Worm (Caenorhabditis elegans) whole organism, young adult: Measurements from ENCODE around the gene rfth-1.

Experiments
- B0336.3 ChIP-seq: fragments of 200-800 bp; sonication (Bioruptor generic); IDR thresholded peaks from 2 replicates; pipeline ENCODE4 v1.3.6; 2022; ENCODE audit warnings: missing genetic modification characterization, missing compliant biosample characterization
- C06A6.2 ChIP-seq: fragments of 200-800 bp; sonication (Bioruptor generic); conservative IDR thresholded peaks from 2 replicates; pipeline ENCODE4 v1.3.6; 2022; ENCODE audit warnings: missing genetic modification characterization, missing compliant biosample characterization
- C17E4.6 ChIP-seq: fragments of 200-800 bp; sonication (Bioruptor generic); IDR thresholded peaks from 2 replicates; pipeline ENCODE4 v1.3.6; 2022; ENCODE audit warnings: missing genetic modification reagents, missing genetic modification characterization, missing compliant biosample characterization
- F37B4.10 ChIP-seq: fragments of 200-800 bp; sonication (Bioruptor generic); IDR thresholded peaks from 2 replicates; pipeline ENCODE4 v1.3.6; 2022; ENCODE audit warnings: missing genetic modification characterization, missing compliant biosample characterization
- F52B5.7 ChIP-seq: sonication (generic microtip); optimal IDR thresholded peaks from 2 replicates; lab custom pipeline; 2016; ENCODE audit warnings: mild to moderate bottlenecking, missing genetic modification characterization, missing compliant biosample characterization
- F55B11.4 ChIP-seq: sonication (generic microtip); optimal IDR thresholded peaks from 2 replicates; lab custom pipeline; 2016; ENCODE audit warnings: missing compliant biosample characterization, missing genetic modification characterization, borderline replicate concordance; ENCODE audit not compliant: insufficient read depth
- F57A8.1 ChIP-seq: fragments of 200-800 bp; sonication (Bioruptor generic); optimal IDR thresholded peaks from 2 replicates; lab custom pipeline; 2018; ENCODE audit warnings: mild to moderate bottlenecking, missing genetic modification characterization, moderate library complexity, missing compliant biosample characterization
- K11D2.4 ChIP-seq: fragments of 200-800 bp; sonication (Bioruptor generic); IDR thresholded peaks from 2 replicates; pipeline ENCODE4 v1.3.6; 2022; ENCODE audit warnings: missing genetic modification reagents, missing genetic modification characterization, missing compliant biosample characterization
- K12H6.12 ChIP-seq: fragments of 200-800 bp; sonication (Bioruptor generic); optimal IDR thresholded peaks from 2 replicates; lab custom pipeline; 2018; ENCODE audit warnings: mild to moderate bottlenecking, missing genetic modification characterization, missing compliant biosample characterization
- Y53G8AR.9 ChIP-seq: fragments of 200-800 bp; sonication (Bioruptor generic); conservative IDR thresholded peaks from 2 replicates; pipeline ENCODE4 v1.3.6; 2022; ENCODE audit warnings: missing genetic modification reagents, missing genetic modification characterization, missing compliant biosample characterization
- Y56A3A.18 ChIP-seq: fragments of 200-800 bp; sonication (Bioruptor generic); IDR thresholded peaks from 2 replicates; pipeline ENCODE4 v1.3.6; 2022; ENCODE audit warnings: missing genetic modification reagents, missing genetic modification characterization, missing compliant biosample characterization
- Y67H2A.10 ChIP-seq: fragments of 200-800 bp; sonication (Bioruptor generic); conservative IDR thresholded peaks from 2 replicates; pipeline ENCODE4 v1.3.6; 2022; ENCODE audit warnings: missing genetic modification reagents, missing genetic modification characterization, missing compliant biosample characterization
- Y79H2A.3 ChIP-seq: fragments of 200-800 bp; sonication (Bioruptor generic); conservative IDR thresholded peaks from 2 replicates; pipeline ENCODE4 v1.3.6; 2022; ENCODE audit warnings: missing genetic modification reagents, missing genetic modification characterization, missing compliant biosample characterization
- akir-1 ChIP-seq: fragments of 200-800 bp; sonication (Bioruptor generic); optimal IDR thresholded peaks from 2 replicates; lab custom pipeline; 2018; ENCODE audit warnings: mild to moderate bottlenecking, missing genetic modification characterization, moderate library complexity, missing compliant biosample characterization
- ama-1 ChIP-seq, 3 experiments: fragments of 150-350 bp in 1 of 3; sonication (generic microtip) in 2 of 3; optimal IDR thresholded peaks; 2 replicates each; lab custom pipeline; 2014 to 2018; ENCODE audit warnings: missing biosample characterization in 2 of 3, missing genetic modification characterization in 2 of 3, missing genetic modification reagents in 2 of 3
- atf-7 ChIP-seq: sonication (generic microtip); optimal IDR thresholded peaks from 2 replicates; lab custom pipeline; 2017; ENCODE audit warnings: mild to moderate bottlenecking, missing genetic modification characterization, missing compliant biosample characterization
- athp-1 ChIP-seq: sonication (generic microtip); optimal IDR thresholded peaks from 2 replicates; lab custom pipeline; 2017; ENCODE audit warnings: mild to moderate bottlenecking, missing genetic modification characterization, missing compliant biosample characterization
- attf-3 ChIP-seq: fragments of 200-800 bp; sonication (Bioruptor generic); conservative IDR thresholded peaks from 2 replicates; pipeline ENCODE4 v1.3.6; 2022; ENCODE audit warnings: missing genetic modification reagents, missing genetic modification characterization, missing compliant biosample characterization
- attf-6 ChIP-seq: fragments of 200-800 bp; sonication (Bioruptor generic); IDR thresholded peaks from 2 replicates; pipeline ENCODE4 v1.3.6; 2022; ENCODE audit warnings: missing genetic modification reagents, missing genetic modification characterization, missing compliant biosample characterization
- ccch-3 ChIP-seq: fragments of 200-800 bp; sonication (Bioruptor generic); optimal IDR thresholded peaks from 2 replicates; lab custom pipeline; 2018; ENCODE audit warnings: mild to moderate bottlenecking, missing genetic modification characterization, missing compliant biosample characterization
- ceh-100 ChIP-seq: fragments of 200-800 bp; sonication (Bioruptor generic); IDR thresholded peaks from 2 replicates; pipeline ENCODE4 v1.3.6; 2022; ENCODE audit warnings: missing genetic modification reagents, missing genetic modification characterization, missing compliant biosample characterization
- ceh-40 ChIP-seq: fragments of 200-800 bp; sonication (Bioruptor generic); IDR thresholded peaks from 2 replicates; pipeline ENCODE4 v1.3.6; 2022; ENCODE audit warnings: missing genetic modification characterization, missing compliant biosample characterization
- ceh-79 ChIP-seq: sonication (generic microtip); optimal IDR thresholded peaks from 2 replicates; lab custom pipeline; 2017; ENCODE audit warnings: mild to moderate bottlenecking, missing genetic modification characterization, missing compliant biosample characterization
- chd-7 ChIP-seq: sonication (generic microtip); optimal IDR thresholded peaks from 2 replicates; lab custom pipeline; 2016; ENCODE audit warnings: mild to moderate bottlenecking, missing genetic modification characterization, moderate library complexity, missing compliant biosample characterization
- die-1 ChIP-seq: sonication (generic microtip); optimal IDR thresholded peaks from 2 replicates; lab custom pipeline; 2016; ENCODE audit warnings: missing genotype, mild to moderate bottlenecking, missing genetic modification characterization, missing compliant biosample characterization
- egl-44 ChIP-seq: fragments of 200-800 bp; sonication (Bioruptor generic); IDR thresholded peaks from 2 replicates; pipeline ENCODE4 v1.3.6; 2022; ENCODE audit warnings: missing genetic modification reagents, missing genetic modification characterization, missing compliant biosample characterization
- egrh-3 ChIP-seq: fragments of 200-800 bp; sonication (Bioruptor generic); IDR thresholded peaks from 2 replicates; pipeline ENCODE4 v1.3.6; 2022; ENCODE audit warnings: missing genetic modification reagents, missing genetic modification characterization, missing compliant biosample characterization
- ets-4 ChIP-seq: fragments of 200-800 bp; sonication (Bioruptor generic); optimal IDR thresholded peaks from 2 replicates; lab custom pipeline; 2018; ENCODE audit warnings: mild to moderate bottlenecking, missing genetic modification characterization, missing compliant biosample characterization
- hmg-1.2 ChIP-seq: fragments of 200-800 bp; sonication (Bioruptor generic); IDR thresholded peaks from 2 replicates; pipeline ENCODE4 v1.3.6; 2022; ENCODE audit warnings: missing genetic modification reagents, missing genetic modification characterization, missing compliant biosample characterization
- hrde-1 ChIP-seq: sonication (generic microtip); optimal IDR thresholded peaks from 2 replicates; lab custom pipeline; 2016; ENCODE audit warnings: missing genetic modification characterization, mild to moderate bottlenecking, missing compliant biosample characterization, moderate library complexity, missing genotype, missing genetic modification reagents, borderline replicate concordance
- hsf-1 ChIP-seq: fragments of 200-800 bp; sonication (Bioruptor generic); IDR thresholded peaks from 2 replicates; pipeline ENCODE4 v1.3.6; 2022; ENCODE audit warnings: missing genetic modification reagents, missing genetic modification characterization, missing compliant biosample characterization
- lir-1 ChIP-seq: fragments of 200-800 bp; sonication (Bioruptor generic); conservative IDR thresholded peaks from 2 replicates; pipeline ENCODE4 v1.3.6; 2022; ENCODE audit warnings: missing genetic modification reagents, missing genetic modification characterization, missing compliant biosample characterization
- madf-6 ChIP-seq: fragments of 200-800 bp; sonication (Bioruptor generic); IDR thresholded peaks from 2 replicates; pipeline ENCODE4 v1.3.6; 2022; ENCODE audit warnings: missing genetic modification reagents, missing genetic modification characterization, missing compliant biosample characterization
- mcd-1 ChIP-seq: fragments of 200-800 bp; sonication (Bioruptor generic); IDR thresholded peaks from 2 replicates; pipeline ENCODE4 v1.3.6; 2022; ENCODE audit warnings: missing genetic modification reagents, missing genetic modification characterization, missing compliant biosample characterization
- mel-28 ChIP-seq: sonication (generic microtip); optimal IDR thresholded peaks from 2 replicates; lab custom pipeline; 2016; ENCODE audit warnings: borderline replicate concordance, mild to moderate bottlenecking, missing genetic modification characterization, missing compliant biosample characterization
- mxl-1 ChIP-seq: sonication (generic microtip); optimal IDR thresholded peaks from 2 replicates; lab custom pipeline; 2016; ENCODE audit warnings: missing genetic modification characterization, missing compliant biosample characterization
- nhr-179 ChIP-seq: sonication (generic microtip); optimal IDR thresholded peaks from 2 replicates; lab custom pipeline; 2016; ENCODE audit warnings: mild to moderate bottlenecking, missing genetic modification characterization, missing compliant biosample characterization
- nhr-27 ChIP-seq: fragments of 200-800 bp; sonication (Bioruptor generic); optimal IDR thresholded peaks from 2 replicates; lab custom pipeline; 2018; ENCODE audit warnings: mild to moderate bottlenecking, missing genetic modification characterization, moderate library complexity, missing compliant biosample characterization
- rcor-1 ChIP-seq: fragments of 200-800 bp; sonication (Bioruptor generic); IDR thresholded peaks from 2 replicates; pipeline ENCODE4 v1.3.6; 2022; ENCODE audit warnings: missing genetic modification reagents, missing genetic modification characterization, missing compliant biosample characterization
- repo-1 ChIP-seq: sonication (generic microtip); optimal IDR thresholded peaks from 2 replicates; lab custom pipeline; 2017; ENCODE audit warnings: mild to moderate bottlenecking, missing genetic modification characterization, missing compliant biosample characterization
- tlf-1 ChIP-seq: fragments of 200-800 bp; sonication (Bioruptor generic); optimal IDR thresholded peaks from 2 replicates; lab custom pipeline; 2018; ENCODE audit warnings: mild to moderate bottlenecking, missing genetic modification characterization, missing compliant biosample characterization
- zfh-2 ChIP-seq: fragments of 200-800 bp; sonication (Bioruptor generic); conservative IDR thresholded peaks from 2 replicates; pipeline ENCODE4 v1.3.6; 2022; ENCODE audit warnings: missing genetic modification reagents, missing genetic modification characterization, missing compliant biosample characterization
- ztf-25 ChIP-seq: fragments of 200-800 bp; sonication (Bioruptor generic); IDR thresholded peaks from 2 replicates; pipeline ENCODE4 v1.3.6; 2022; ENCODE audit warnings: missing genetic modification reagents, missing genetic modification characterization, missing compliant biosample characterization
- ztf-26 ChIP-seq: sonication (generic microtip); optimal IDR thresholded peaks from 2 replicates; lab custom pipeline; 2017; ENCODE audit warnings: missing genetic modification characterization, missing compliant biosample characterization
- ztf-3 ChIP-seq: fragments of 200-800 bp; sonication (Bioruptor generic); optimal IDR thresholded peaks from 2 replicates; lab custom pipeline; 2018; ENCODE audit warnings: mild to moderate bottlenecking, missing genetic modification characterization, missing compliant biosample characterization

The rfth-1 gene

DNA sequence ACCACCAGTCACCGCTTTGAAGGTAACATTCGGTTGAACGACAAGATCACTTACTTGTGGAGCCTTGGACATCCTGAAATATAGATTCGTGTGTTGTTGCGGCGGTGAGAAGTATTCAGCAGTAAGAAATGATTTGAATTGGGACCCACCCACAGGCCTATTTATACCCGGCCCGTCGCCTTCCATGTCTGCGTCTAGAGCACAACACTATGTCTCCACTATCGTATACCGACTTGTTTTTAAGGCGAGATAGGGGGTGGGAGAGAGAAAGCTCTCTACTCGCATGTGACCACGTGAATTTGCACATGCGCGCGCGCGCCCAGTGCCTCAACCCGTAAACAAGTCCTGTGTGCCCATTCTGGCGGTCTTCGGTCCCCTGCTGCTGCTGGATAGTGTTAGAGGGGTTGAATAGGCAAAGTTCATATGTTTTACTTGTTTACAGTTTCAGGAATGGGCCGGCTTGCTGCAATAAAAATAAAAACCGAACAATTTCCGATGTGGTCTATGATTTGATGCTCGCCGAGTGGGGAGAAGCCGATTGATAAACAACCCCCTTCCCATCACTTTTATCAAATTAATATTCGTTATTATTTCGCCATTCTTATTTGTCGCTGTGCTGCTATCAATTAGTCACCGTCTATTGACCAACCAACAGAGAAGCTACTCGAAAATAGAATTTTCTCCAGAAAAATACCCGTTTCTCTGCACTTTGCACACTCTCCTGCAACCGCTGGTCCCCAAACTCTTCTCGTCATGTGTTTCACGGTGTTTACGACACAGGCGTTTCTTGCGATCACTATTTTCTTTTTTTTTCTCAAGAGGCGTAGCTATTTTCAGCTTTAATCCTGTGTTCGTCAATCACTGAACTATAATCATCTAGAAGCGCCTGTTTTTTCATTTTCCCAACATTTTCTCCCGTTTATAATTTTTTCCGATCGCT lies 41.1 kb downstream of the rfth-1 start (continued):
- peak; percentile 29; the same call in 1 of the 2 replicates for TF ChIP-seq rcor-1
- 0 out of 2 replicates have a peak, but pooled peaks have one; percentile 39 for TF ChIP-seq ztf-25
- TF ChIP-seq attf-6 (GFP tag; lab: Robert Waterston, UW), result 0 out of 2 replicates have a peak, but pooled peaks have one; percentile 12
- 0 out of 2 replicates have a peak, but pooled peaks have one; percentile 43 for TF ChIP-seq ceh-40
- TF ChIP-seq Y53G8AR.9, result no peak; the same call in none of the 2 replicates
- TF ChIP-seq madf-6 (GFP tag; lab: Robert Waterston, UW), result peak; percentile 47; the same call in 1 of the 2 replicates
- TF ChIP-seq Y56A3A.18, result no peak; the same call in 1 of the 2 replicates
- TF ChIP-seq nhr-27, result no peak
- no peak for TF ChIP-seq ztf-26 (tag; lab: Kevin White, UChicago)
- TF ChIP-seq zfh-2 (GFP tag; lab: Robert Waterston, UW), result peak; percentile 89
- TF ChIP-seq attf-3, result 0 out of 2 replicates have a peak, but pooled peaks have one; percentile 10
- no peak for TF ChIP-seq mxl-1 (tag; lab: Kevin White, UChicago)
- TF ChIP-seq hmg-1.2 (GFP tag; lab: Robert Waterston, UW), result peak; percentile 64
- TF ChIP-seq repo-1, result peak; percentile 4
- peak; percentile 35 for TF ChIP-seq athp-1 (tag; lab: Kevin White, UChicago)
- TF ChIP-seq K11D2.4 (GFP tag; lab: Robert Waterston, UW), result peak; percentile 75
- TF ChIP-seq ccch-3 (GFP tag; lab: Kevin White, UChicago), result no peak
- peak; percentile 86 for TF ChIP-seq ama-1 (optimal IDR thresholded peaks at IDR 0.05; lab: Kevin White, UChicago)
- TF ChIP-seq ama-1 (GFP tag; optimal IDR thresholded peaks at IDR 0.05; lab: Kevin White, UChicago), result no peak
- no peak for TF ChIP-seq C17E4.6 (GFP tag; lab: Robert Waterston, UW)
- TF ChIP-seq ceh-100 (GFP tag; lab: Robert Waterston, UW), result 0 out of 2 replicates have a peak, but pooled peaks have one; percentile 13
- peak; percentile 28; the same call in 1 of the 2 replicates for TF ChIP-seq egrh-3
- peak; percentile 64 for TF ChIP-seq mcd-1
- TF ChIP-seq atf-7 (tag; lab: Kevin White, UChicago), result peak; percentile 18
- TF ChIP-seq K12H6.12 (tag; lab: Kevin White, UChicago), result peak; percentile 94
- TF ChIP-seq ceh-79 (tag; lab: Kevin White, UChicago), result peak; percentile 43
- TF ChIP-seq tlf-1 (GFP tag; lab: Kevin White, UChicago), result peak; percentile 9
- TF ChIP-seq hrde-1 (tag; lab: Kevin White, UChicago), result no peak
- TF ChIP-seq B0336.3 (GFP tag; lab: Robert Waterston, UW), result peak; percentile 74
- TF ChIP-seq akir-1 (GFP tag; lab: Kevin White, UChicago), result peak; percentile 7
- TF ChIP-seq ets-4 (GFP tag; lab: Kevin White, UChicago), result no peak
- no peak for TF ChIP-seq die-1 (tag; lab: Kevin White, UChicago)
- no peak for TF ChIP-seq F57A8.1 (GFP tag; lab: Kevin White, UChicago)
- TF ChIP-seq F37B4.10 (GFP tag; lab: Robert Waterston, UW), result no peak
- TF ChIP-seq hsf-1 (GFP tag; lab: Robert Waterston, UW), result no peak
- no peak for TF ChIP-seq nhr-179 (tag; lab: Kevin White, UChicago)
- 0 out of 2 replicates have a peak, but pooled peaks have one; percentile 37 for TF ChIP-seq Y67H2A.10
- TF ChIP-seq ztf-3 (GFP tag; lab: Kevin White, UChicago), result peak; percentile 11
- TF ChIP-seq F55B11.4 (tag; lab: Kevin White, UChicago), result no peak
- TF ChIP-seq C06A6.2 (GFP tag; lab: Robert Waterston, UW), result peak; percentile 42; the same call in 1 of the 2 replicates
- TF ChIP-seq lir-1 (GFP tag; lab: Robert Waterston, UW), result peak; percentile 42; the same call in 1 of the 2 replicates
- peak; percentile 85 for TF ChIP-seq egl-44 (GFP tag; lab: Robert Waterston, UW)
- 0 out of 2 replicates have a peak, but pooled peaks have one; percentile 8 for TF ChIP-seq Y79H2A.3 (GFP tag; lab: Robert Waterston, UW)
- TF ChIP-seq chd-7, result peak; percentile 29
- TF ChIP-seq mel-28 (tag; lab: Kevin White, UChicago), result peak; percentile 15
- peak; percentile 79 for TF ChIP-seq F52B5.7 (tag; lab: Kevin White, UChicago)
